Worm (Caenorhabditis elegans): ENCODE results near the gene sas-5.

DNA sequence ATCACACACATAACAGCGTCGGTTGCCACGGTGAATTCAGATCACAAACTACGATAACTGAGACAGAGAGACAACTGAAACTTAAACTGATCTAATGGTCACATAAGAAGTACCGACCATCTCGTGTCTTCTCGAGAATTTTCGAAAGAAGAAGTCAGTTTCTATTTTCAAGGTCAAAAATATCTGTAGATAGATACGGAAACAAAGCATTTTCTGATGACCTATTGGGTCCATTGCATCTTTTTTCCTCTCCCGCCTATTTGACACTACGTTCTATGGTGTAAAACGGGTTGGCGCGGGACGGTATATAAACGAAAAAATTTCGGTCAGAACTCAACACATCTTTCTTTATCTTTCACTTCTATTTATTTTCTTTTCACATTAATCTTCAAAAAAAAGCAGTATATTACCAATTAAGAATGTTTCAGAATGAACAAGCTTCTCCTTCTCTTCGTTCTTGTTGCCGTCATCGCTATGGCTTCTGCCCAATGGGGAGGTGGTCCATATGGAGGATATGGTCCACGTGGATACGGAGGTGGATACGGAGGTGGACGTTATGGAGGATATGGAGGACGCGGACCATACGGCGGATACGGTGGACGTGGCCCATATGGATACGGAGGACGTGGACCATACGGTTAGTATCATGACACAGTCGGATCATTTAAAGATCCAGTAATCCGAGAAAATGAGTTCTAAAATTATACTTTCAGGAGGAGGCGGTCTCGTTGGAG lies 5.6 kb downstream of the sas-5 start, which contains the start of gene nlp-24:
- TF ChIP-seq dve-1 (tag; optimal IDR thresholded peaks at IDR 0.05) (no peak), lin-11 (tag; optimal IDR thresholded peaks at IDR 0.05) (no peak), hlh-13 (GFP tag; optimal IDR thresholded peaks at IDR 0.05) (no peak)

All from whole organism, late embryonic.